Worm (Caenorhabditis elegans) whole organism, L3 larva: ENCODE measurements around the gene srv-31.
"Not testable (repeated sequence)": the region's sequence is repeated elsewhere in the genome, so short reads cannot be mapped to it uniquely, and the experiment has no call there.

Experiments used
- R02D3.7 ChIP-seq: fragments of 150-350 bp; optimal IDR thresholded peaks from 2 replicates; lab custom pipeline; 2014; ENCODE audit warnings: missing biosample characterization, missing genetic modification characterization
- ZK546.5 ChIP-seq: sonication (generic microtip); optimal IDR thresholded peaks from 2 replicates; lab custom pipeline; 2017; ENCODE audit warnings: missing biosample characterization, missing genetic modification characterization
- aly-2 ChIP-seq: fragments of 150-350 bp; optimal IDR thresholded peaks from 2 replicates; lab custom pipeline; 2014; ENCODE audit warnings: missing biosample characterization, missing genetic modification characterization
- ama-1 ChIP-seq: fragments of 150-350 bp; optimal IDR thresholded peaks from 2 replicates; lab custom pipeline; 2018
- ceh-16 ChIP-seq: sonication (generic microtip); optimal IDR thresholded peaks from 2 replicates; lab custom pipeline; 2017; ENCODE audit warnings: missing biosample characterization, missing genetic modification characterization
- ceh-28 ChIP-seq: fragments of 150-350 bp; optimal IDR thresholded peaks from 2 replicates; lab custom pipeline; 2014; ENCODE audit warnings: missing biosample characterization, missing genetic modification reagents, missing genetic modification characterization
- ceh-9 ChIP-seq: sonication (generic microtip); optimal IDR thresholded peaks from 2 replicates; lab custom pipeline; 2018; ENCODE audit warnings: missing biosample characterization, missing genetic modification characterization
- daf-12 ChIP-seq: fragments of 150-350 bp; optimal IDR thresholded peaks from 2 replicates; lab custom pipeline; 2014; ENCODE audit warnings: missing biosample characterization, missing genetic modification reagents, missing genetic modification characterization
- egl-27 ChIP-seq: sonication (generic microtip); optimal IDR thresholded peaks from 4 replicates; lab custom pipeline; 2017; ENCODE audit warnings: missing biosample characterization, missing genetic modification reagents, missing genetic modification characterization
- elt-2 ChIP-seq: sonication (generic microtip); optimal IDR thresholded peaks from 2 replicates; lab custom pipeline; 2016; ENCODE audit warnings: missing genetic modification reagents, mild to moderate bottlenecking, missing genetic modification characterization, missing compliant biosample characterization
- elt-3 ChIP-seq, 3 experiments: fragments of 150-350 bp in 1 of 3; sonication (generic microtip) in 2 of 3; optimal IDR thresholded peaks; 2 replicates in 2 of 3; 4 replicates in 1 of 3; lab custom pipeline; 2014 to 2017; ENCODE audit warnings: missing biosample characterization in 3 of 3, missing genetic modification characterization in 3 of 3
- eor-1 ChIP-seq, 2 experiments: fragments of 150-350 bp; optimal IDR thresholded peaks; 2 replicates each; lab custom pipeline; 2014 to 2018; ENCODE audit warnings: missing biosample characterization in 2 of 2, missing genetic modification characterization in 2 of 2
- fkh-10 ChIP-seq: sonication (generic microtip); optimal IDR thresholded peaks from 2 replicates; lab custom pipeline; 2017; ENCODE audit warnings: missing biosample characterization, missing genetic modification reagents, missing genetic modification characterization
- fkh-2 ChIP-seq: fragments of 150-350 bp; optimal IDR thresholded peaks from 2 replicates; lab custom pipeline; 2014; ENCODE audit warnings: missing biosample characterization, missing genetic modification reagents, missing genetic modification characterization
- fos-1 ChIP-seq: fragments of 150-350 bp; optimal IDR thresholded peaks from 2 replicates; lab custom pipeline; 2014; ENCODE audit warnings: missing biosample characterization, missing genetic modification characterization
- hmg-11 ChIP-seq: sonication (generic microtip); optimal IDR thresholded peaks from 2 replicates; lab custom pipeline; 2016; ENCODE audit warnings: missing genetic modification characterization, missing compliant biosample characterization
- jun-1 ChIP-seq: fragments of 150-350 bp; optimal IDR thresholded peaks from 2 replicates; lab custom pipeline; 2014; ENCODE audit warnings: missing biosample characterization, missing genetic modification reagents, missing genetic modification characterization
- lin-15B ChIP-seq: fragments of 150-350 bp; optimal IDR thresholded peaks from 2 replicates; lab custom pipeline; 2014; ENCODE audit warnings: missing biosample characterization, missing genetic modification characterization
- lin-39 ChIP-seq: fragments of 150-350 bp; optimal IDR thresholded peaks from 2 replicates; lab custom pipeline; 2018; ENCODE audit warnings: missing biosample characterization, missing genetic modification reagents, missing genetic modification characterization
- lsy-12 ChIP-seq: sonication (generic microtip); optimal IDR thresholded peaks from 2 replicates; lab custom pipeline; 2016; ENCODE audit warnings: mild to moderate bottlenecking, missing genetic modification characterization, missing compliant biosample characterization
- mdl-1 ChIP-seq: fragments of 150-350 bp; optimal IDR thresholded peaks from 2 replicates; lab custom pipeline; 2014; ENCODE audit warnings: missing biosample characterization, missing genetic modification characterization
- mml-1 ChIP-seq: fragments of 150-350 bp; sonication (generic microtip); optimal IDR thresholded peaks from 3 replicates; lab custom pipeline; 2014; ENCODE audit warnings: missing biosample characterization, missing genetic modification characterization
- nfya-1 ChIP-seq: sonication (generic microtip); optimal IDR thresholded peaks from 2 replicates; lab custom pipeline; 2017; ENCODE audit warnings: missing genetic modification characterization, mild to moderate bottlenecking, missing compliant biosample characterization, antibody characterized with exemption, moderate library complexity; ENCODE audit not compliant: insufficient read depth
- nhr-11 ChIP-seq: fragments of 150-350 bp; optimal IDR thresholded peaks from 2 replicates; lab custom pipeline; 2014; ENCODE audit warnings: missing biosample characterization, missing genetic modification characterization
- nhr-12 ChIP-seq: fragments of 150-350 bp; optimal IDR thresholded peaks from 2 replicates; lab custom pipeline; 2014; ENCODE audit warnings: missing biosample characterization, missing genetic modification characterization
- nhr-23 ChIP-seq: fragments of 150-350 bp; optimal IDR thresholded peaks from 2 replicates; lab custom pipeline; 2014; ENCODE audit warnings: missing biosample characterization, missing genetic modification reagents, missing genetic modification characterization
- nhr-237 ChIP-seq: fragments of 150-350 bp; optimal IDR thresholded peaks from 2 replicates; lab custom pipeline; 2014; ENCODE audit warnings: missing biosample characterization, missing genetic modification characterization
- nhr-25 ChIP-seq: sonication (generic microtip); optimal IDR thresholded peaks from 2 replicates; lab custom pipeline; 2017; ENCODE audit warnings: missing biosample characterization, missing genetic modification characterization
- nhr-43 ChIP-seq: sonication (generic microtip); optimal IDR thresholded peaks from 2 replicates; lab custom pipeline; 2016; ENCODE audit warnings: mild to moderate bottlenecking, missing genetic modification characterization, missing compliant biosample characterization; ENCODE audit not compliant: poor library complexity, severe bottlenecking
- nhr-67 ChIP-seq: fragments of 150-350 bp; optimal IDR thresholded peaks from 2 replicates; lab custom pipeline; 2014; ENCODE audit warnings: missing biosample characterization, missing genetic modification characterization
- nhr-77 ChIP-seq: fragments of 150-350 bp; optimal IDR thresholded peaks from 2 replicates; lab custom pipeline; 2014; ENCODE audit warnings: missing biosample characterization, missing genetic modification characterization
- pha-4 ChIP-seq: fragments of 150-350 bp; optimal IDR thresholded peaks from 2 replicates; lab custom pipeline; 2014; ENCODE audit warnings: missing biosample characterization, missing genetic modification reagents, missing genetic modification characterization
- pqm-1 ChIP-seq: fragments of 150-350 bp; optimal IDR thresholded peaks from 2 replicates; lab custom pipeline; 2017; ENCODE audit warnings: missing biosample characterization, missing genetic modification characterization, inconsistent platforms
- skn-1 ChIP-seq: fragments of 150-350 bp; optimal IDR thresholded peaks from 2 replicates; lab custom pipeline; 2014; ENCODE audit warnings: missing biosample characterization, missing genetic modification characterization
- snpc-4 ChIP-seq: fragments of 150-350 bp; optimal IDR thresholded peaks from 2 replicates; lab custom pipeline; 2014; ENCODE audit warnings: missing biosample characterization, missing genetic modification characterization
- unc-62 ChIP-seq: fragments of 150-350 bp; sonication (generic microtip); optimal IDR thresholded peaks from 4 replicates; lab custom pipeline; 2014; ENCODE audit warnings: missing biosample characterization, missing genetic modification reagents, missing genetic modification characterization
- zag-1 ChIP-seq: fragments of 150-350 bp; optimal IDR thresholded peaks from 2 replicates; lab custom pipeline; 2014; ENCODE audit warnings: missing biosample characterization, missing genetic modification characterization

Gene srv-31

DNA sequence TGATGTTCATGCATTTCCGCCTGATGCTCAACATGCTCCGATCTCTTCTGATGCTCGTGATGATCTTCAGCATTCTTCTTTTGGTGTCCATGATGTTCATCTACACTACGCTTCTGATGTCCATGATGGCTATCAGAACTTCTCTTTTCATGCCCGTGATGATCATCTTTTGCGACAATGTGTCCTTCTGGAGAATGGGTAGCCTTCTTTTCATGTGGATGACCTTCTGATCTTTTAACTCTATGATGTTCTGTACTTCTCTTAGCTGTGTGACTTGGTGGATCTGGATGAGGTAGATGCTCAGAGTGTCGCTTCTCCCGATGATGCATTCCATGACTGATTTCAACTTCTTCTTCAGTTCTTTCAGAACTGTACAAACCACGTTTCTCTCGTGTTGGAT lies 12.9 kb downstream of the srv-31 start:
- no peak for TF ChIP-seq ceh-28
- no peak for TF ChIP-seq ama-1 (lab: Kevin White, UChicago)
- TF ChIP-seq skn-1 (tag; lab: Kevin White, UChicago) = no peak
- TF ChIP-seq snpc-4 = no peak
- no peak for TF ChIP-seq fkh-2 (tag; lab: Kevin White, UChicago)
- no peak for TF ChIP-seq lin-39 (tag; lab: Kevin White, UChicago)
- no peak for TF ChIP-seq nhr-67 (tag; lab: Kevin White, UChicago)
- TF ChIP-seq daf-12 (tag; lab: Kevin White, UChicago) = no peak
- no peak for TF ChIP-seq unc-62
- TF ChIP-seq nhr-12 = no peak
- TF ChIP-seq nhr-77 (tag; lab: Kevin White, UChicago) = no peak
- TF ChIP-seq ceh-9 (tag; lab: Kevin White, UChicago) = no peak
- TF ChIP-seq nhr-237 (tag; lab: Kevin White, UChicago) = no peak
- no peak for TF ChIP-seq nhr-25 (tag; lab: Kevin White, UChicago)
- no peak for TF ChIP-seq eor-1 (tag; optimal IDR thresholded peaks at IDR 0.05; lab: Kevin White, UChicago)
- no peak for TF ChIP-seq fos-1 (tag; lab: Kevin White, UChicago)
- TF ChIP-seq zag-1 (tag; lab: Kevin White, UChicago) = no peak

- TF ChIP-seq nhr-11 (tag; lab: Kevin White, UChicago) (no peak), R02D3.7 (tag; lab: Kevin White, UChicago) (no peak), ceh-28 (no peak), skn-1 (tag; lab: Kevin White, UChicago) (no peak), ZK546.5 (tag; lab: Kevin White, UChicago) (no peak), zag-1 (tag; lab: Kevin White, UChicago) (no peak), mdl-1 (tag; lab: Kevin White, UChicago) (no peak), elt-2 (tag; lab: Kevin White, UChicago) (no peak), elt-3 (tag; optimal IDR thresholded peaks at IDR 0.05; lab: Kevin White, UChicago) (no peak), nhr-237 (tag; lab: Kevin White, UChicago) (no peak), pqm-1 (no peak), lsy-12 (tag; lab: Kevin White, UChicago) (no peak), mml-1 (tag; lab: Kevin White, UChicago) (no peak)
Measured at ce11 chrIV:6254635-6255034, 17.2 kb downstream of the srv-31 start, which contains the start of gene T13A10.64. TSS of gene T13A10.64 (plus strand) at chrIV:6254935.

- not testable (repeated sequence) for TF ChIP-seq nhr-237, hmg-11, elt-2 (tag; lab: Kevin White, UChicago)
- TF ChIP-seq, all 47 proteins: peak for 0; not testable (repeated sequence) for 47
Measured at ce11 chrIV:6253000-6253399, 18.8 kb downstream of the srv-31 start, which contains the start of gene T13A10.2. TSS of gene T13A10.2 (plus strand) at chrIV:6253300.

ce11 chrIV:6249591-6249990 lies 22.2 kb downstream of the srv-31 start, which contains the start of gene F58F9.1:
TSS of gene F58F9.1 (plus strand) at chrIV:6249841.
- TF ChIP-seq lin-39 (tag; lab: Kevin White, UChicago) (peak; percentile 36), nfya-1 (tag; lab: Kevin White, UChicago) (peak; percentile 19), ZK546.5 (tag; lab: Kevin White, UChicago) (no peak), daf-12 (tag; lab: Kevin White, UChicago) (no peak)

DNA sequence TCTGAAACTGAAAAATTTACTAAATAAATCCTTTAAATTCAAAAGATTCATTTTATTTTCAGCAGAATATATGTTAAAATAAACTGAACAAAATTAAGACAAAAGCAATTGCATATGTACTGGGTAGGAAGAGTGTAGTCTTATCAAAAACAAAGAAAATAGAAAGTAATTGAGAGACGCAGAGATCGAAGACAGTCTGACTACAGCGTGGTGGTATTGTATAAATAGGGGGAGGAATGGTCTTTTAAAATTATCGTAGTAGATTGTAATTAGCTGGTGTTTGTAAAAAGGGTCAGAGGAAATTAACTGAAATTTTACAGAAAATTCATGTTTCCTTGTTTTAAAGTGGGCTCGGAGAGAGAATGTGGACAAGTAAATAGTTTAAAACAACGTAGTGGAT lies 23.3 kb downstream of the srv-31 start, which contains the start of gene acox-3:
Gene acox-3 (minus strand): TSS at position 7 of the 400 bp plus-strand sequence.
- TF ChIP-seq ceh-28 (peak; percentile 0), daf-12 (tag; lab: Kevin White, UChicago) (no peak), pqm-1 (peak; percentile 57), lsy-12 (tag; lab: Kevin White, UChicago) (no peak), ceh-9 (tag; lab: Kevin White, UChicago) (no peak), unc-62 (no peak), pha-4 (tag; lab: Kevin White, UChicago) (peak; percentile 43), elt-2 (tag; lab: Kevin White, UChicago) (peak; percentile 77)

ce11 chrIV:6239993-6240392 lies 31.8 kb downstream of the srv-31 start, which contains the start of gene F58F9.9:
TSS of gene F58F9.9 (plus strand) at chrIV:6240293.
- TF ChIP-seq pha-4 (tag; lab: Kevin White, UChicago) (no peak), elt-3 (tag; optimal IDR thresholded peaks at IDR 0.05; lab: Kevin White, UChicago) (no peak), nhr-237 (tag; lab: Kevin White, UChicago) (no peak), eor-1 (tag; optimal IDR thresholded peaks at IDR 0.05; lab: Kevin White, UChicago) (no peak), fkh-10 (GFP tag; lab: Kevin White, UChicago) (no peak), nhr-43 (tag; lab: Kevin White, UChicago) (no peak), fos-1 (tag; lab: Kevin White, UChicago) (no peak), ceh-28 (no peak), ceh-16 (tag; lab: Kevin White, UChicago) (no peak), ama-1 (lab: Kevin White, UChicago) (no peak), jun-1 (tag; lab: Kevin White, UChicago) (no peak), aly-2 (no peak), snpc-4 (no peak), ceh-9 (tag; lab: Kevin White, UChicago) (no peak), egl-27 (tag; lab: Kevin White, UChicago) (no peak), nhr-23 (tag; lab: Kevin White, UChicago) (no peak), mml-1 (tag; lab: Kevin White, UChicago) (no peak), lin-15B (no peak), hmg-11 (tag; lab: Kevin White, UChicago) (no peak), pqm-1 (no peak)
